Worm (Caenorhabditis elegans): Measurements from ENCODE around the gene zig-13.

Gene zig-13

DNA sequence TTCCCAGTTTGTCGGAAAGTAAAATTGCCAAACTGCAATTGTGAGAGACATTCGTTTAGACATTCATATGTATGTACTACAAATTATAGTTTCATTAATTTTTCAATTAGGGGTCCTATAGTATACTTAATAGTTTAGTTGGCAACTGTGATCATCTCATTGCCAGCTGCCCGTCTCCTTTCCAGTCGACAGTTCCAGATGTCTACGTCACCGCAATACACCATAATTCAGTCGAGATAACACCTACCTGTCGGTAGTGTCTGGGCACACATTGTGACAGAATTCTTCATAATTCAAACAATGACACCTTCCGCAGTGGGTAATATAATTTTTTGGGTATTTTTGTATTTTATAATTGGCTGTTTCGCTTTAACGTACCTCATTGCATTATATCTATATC lies 17.0 kb upstream of the zig-13 start, which contains the start of gene F40G9.19:
Gene F40G9.19 (plus strand): TSS at position 301 of the 400 bp plus-strand sequence.
- TF ChIP-seq tbx-11 (GFP tag; IDR thresholded peaks at IDR 0.05): no peak
- no peak for TF ChIP-seq ceh-13 (GFP tag; optimal IDR thresholded peaks at IDR 0.05)
- TF ChIP-seq tra-4 (tag; optimal IDR thresholded peaks at IDR 0.05): no peak
- no peak for TF ChIP-seq tbx-37 (GFP tag; conservative IDR thresholded peaks at IDR 0.05)
- TF ChIP-seq ceh-36 (tag; optimal IDR thresholded peaks at IDR 0.05): no peak
- TF ChIP-seq aly-1 (tag; optimal IDR thresholded peaks at IDR 0.05): no peak
- TF ChIP-seq pes-1 (GFP tag; IDR thresholded peaks at IDR 0.05): no peak
- TF ChIP-seq ama-1 (optimal IDR thresholded peaks at IDR 0.05): no peak
- TF ChIP-seq sea-1 (GFP tag; conservative IDR thresholded peaks at IDR 0.05): no peak
- no peak for TF ChIP-seq hnd-1 (tag; optimal IDR thresholded peaks at IDR 0.05)
- no peak for TF ChIP-seq hmbx-1 (tag; optimal IDR thresholded peaks at IDR 0.05)
- TF ChIP-seq F13C5.2 (tag; optimal IDR thresholded peaks at IDR 0.05): no peak
- TF ChIP-seq scrt-1 (GFP tag; IDR thresholded peaks at IDR 0.05): no peak
- no peak for TF ChIP-seq hmg-4 (GFP tag; optimal IDR thresholded peaks at IDR 0.05)
- TF ChIP-seq flt-1 (GFP tag; IDR thresholded peaks at IDR 0.05): no peak
- no peak for TF ChIP-seq B0310.2 (tag; optimal IDR thresholded peaks at IDR 0.05)
- TF ChIP-seq ets-7 (tag; optimal IDR thresholded peaks at IDR 0.05): no peak

DNA sequence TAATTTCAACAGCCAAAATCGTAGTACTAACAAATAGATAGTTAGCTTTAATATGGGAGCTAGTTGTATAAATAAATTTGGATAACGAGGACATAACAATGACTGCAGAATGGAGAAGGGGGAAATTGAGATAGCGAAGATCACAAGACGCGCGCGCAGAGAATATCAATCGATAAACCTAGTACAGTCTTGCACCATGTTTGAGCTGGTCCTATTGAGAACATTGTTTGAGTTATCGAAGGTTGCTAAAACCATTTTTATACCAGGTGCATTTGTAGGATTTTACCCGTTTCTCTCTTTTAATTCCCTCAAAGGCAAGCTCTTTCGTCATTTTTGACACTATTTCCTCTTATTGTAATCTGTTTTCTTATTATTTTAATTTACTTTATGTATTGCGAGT lies 15.1 kb upstream of the zig-13 start, which contains the start of the genes F40G9.9 and F40G9.12:
Gene F40G9.9 (minus strand): TSS at position 101 of the 400 bp plus-strand sequence.
Gene F40G9.12 (plus strand): TSS at position 231 of the 400 bp plus-strand sequence.
- TF ChIP-seq sea-1 (GFP tag; conservative IDR thresholded peaks at IDR 0.05) (no peak), ets-7 (tag; optimal IDR thresholded peaks at IDR 0.05) (no peak), tbx-11 (GFP tag; IDR thresholded peaks at IDR 0.05) (no peak), F13C5.2 (tag; optimal IDR thresholded peaks at IDR 0.05) (no peak), ceh-36 (tag; optimal IDR thresholded peaks at IDR 0.05) (no peak), hmg-4 (GFP tag; optimal IDR thresholded peaks at IDR 0.05) (no peak)

DNA sequence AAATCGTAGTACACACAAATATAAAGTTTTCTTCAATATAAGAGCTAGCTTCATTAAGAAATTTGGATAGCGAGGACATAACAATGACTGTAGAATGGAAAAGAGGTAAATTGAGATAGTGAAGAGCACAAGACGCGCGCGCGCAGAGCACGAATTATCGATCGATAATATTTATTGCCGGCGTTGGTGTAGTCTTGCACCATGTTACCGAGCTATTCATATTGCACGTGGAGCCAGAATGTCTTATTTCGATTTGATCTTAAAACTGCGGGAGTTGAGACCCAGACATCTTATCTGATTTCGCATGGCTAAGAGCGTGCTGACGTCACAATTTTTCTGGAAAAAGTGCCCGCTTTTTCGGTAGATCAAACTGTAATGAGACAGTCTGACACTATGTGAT lies 12.9 kb upstream of the zig-13 start, which contains the start of gene F40G9.18:
Gene F40G9.18 (minus strand): TSS at position 101 of the 400 bp plus-strand sequence.
- TF ChIP-seq ceh-13 (GFP tag; optimal IDR thresholded peaks at IDR 0.05) (no peak), ama-1 (optimal IDR thresholded peaks at IDR 0.05) (no peak), tbx-37 (GFP tag; conservative IDR thresholded peaks at IDR 0.05) (no peak), flt-1 (GFP tag; IDR thresholded peaks at IDR 0.05) (no peak), hnd-1 (tag; optimal IDR thresholded peaks at IDR 0.05) (no peak), sea-1 (GFP tag; conservative IDR thresholded peaks at IDR 0.05) (no peak), ets-7 (tag; optimal IDR thresholded peaks at IDR 0.05) (no peak), pes-1 (GFP tag; IDR thresholded peaks at IDR 0.05) (no peak), B0310.2 (tag; optimal IDR thresholded peaks at IDR 0.05) (no peak)

DNA sequence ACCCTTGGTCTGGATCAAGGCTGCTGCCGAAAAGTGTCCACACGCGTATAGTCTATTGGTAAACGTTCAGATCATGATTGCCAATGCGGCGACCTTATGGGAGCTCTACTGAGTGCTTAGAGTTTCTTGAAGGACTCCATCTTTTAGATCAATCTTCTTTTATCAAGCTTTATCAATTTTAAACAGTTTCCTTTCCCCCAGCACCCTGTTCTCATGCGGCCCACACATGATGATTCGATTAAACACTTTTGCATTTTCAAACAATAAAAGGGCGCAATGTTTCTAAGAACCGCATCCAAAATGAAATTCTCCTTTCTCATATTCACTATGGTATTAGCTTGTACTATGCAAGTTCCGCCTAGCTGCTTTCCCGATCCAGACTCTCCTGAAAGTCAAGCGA lies 8.8 kb upstream of the zig-13 start, which contains the start of gene F40G9.7:
Gene F40G9.7 (plus strand): TSS at position 301 of the 400 bp plus-strand sequence.
- TF ChIP-seq tbx-11 (GFP tag; IDR thresholded peaks at IDR 0.05) (no peak), scrt-1 (GFP tag; IDR thresholded peaks at IDR 0.05) (no peak)

DNA sequence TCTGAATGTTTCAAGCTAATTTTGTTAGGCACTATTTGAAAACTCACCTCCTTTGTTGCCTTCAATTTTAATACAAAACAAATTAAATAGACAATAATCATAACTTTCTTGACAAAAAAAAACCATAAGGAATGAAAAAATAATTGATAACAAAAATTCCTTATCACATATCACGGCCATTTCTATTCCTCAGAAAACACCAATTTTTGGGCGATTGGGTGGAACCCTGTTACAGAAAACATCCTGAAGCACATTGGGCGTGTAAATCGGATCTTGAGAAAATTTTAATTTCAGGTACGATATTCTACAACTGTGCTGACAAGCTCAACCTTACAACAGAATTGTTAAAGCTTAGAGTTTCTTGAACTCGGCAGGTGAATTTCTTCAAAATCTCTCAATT lies 8.2 kb upstream of the zig-13 start, which contains the start of gene F40G9.8:
Gene F40G9.8 (minus strand): TSS at position 101 of the 400 bp plus-strand sequence.
- TF ChIP-seq flt-1 (GFP tag; IDR thresholded peaks at IDR 0.05) (no peak), ceh-13 (GFP tag; optimal IDR thresholded peaks at IDR 0.05) (no peak), ceh-36 (tag; optimal IDR thresholded peaks at IDR 0.05) (no peak), hnd-1 (tag; optimal IDR thresholded peaks at IDR 0.05) (no peak), tra-4 (tag; optimal IDR thresholded peaks at IDR 0.05) (no peak), tbx-11 (GFP tag; IDR thresholded peaks at IDR 0.05) (no peak), B0310.2 (tag; optimal IDR thresholded peaks at IDR 0.05) (no peak), ets-7 (tag; optimal IDR thresholded peaks at IDR 0.05) (no peak), pes-1 (GFP tag; IDR thresholded peaks at IDR 0.05) (no peak), hmbx-1 (tag; optimal IDR thresholded peaks at IDR 0.05) (no peak), tbx-37 (GFP tag; conservative IDR thresholded peaks at IDR 0.05) (no peak), F13C5.2 (tag; optimal IDR thresholded peaks at IDR 0.05) (no peak), scrt-1 (GFP tag; IDR thresholded peaks at IDR 0.05) (no peak), sea-1 (GFP tag; conservative IDR thresholded peaks at IDR 0.05) (no peak), ama-1 (optimal IDR thresholded peaks at IDR 0.05) (no peak), aly-1 (tag; optimal IDR thresholded peaks at IDR 0.05) (no peak), hmg-4 (GFP tag; optimal IDR thresholded peaks at IDR 0.05) (no peak)

DNA sequence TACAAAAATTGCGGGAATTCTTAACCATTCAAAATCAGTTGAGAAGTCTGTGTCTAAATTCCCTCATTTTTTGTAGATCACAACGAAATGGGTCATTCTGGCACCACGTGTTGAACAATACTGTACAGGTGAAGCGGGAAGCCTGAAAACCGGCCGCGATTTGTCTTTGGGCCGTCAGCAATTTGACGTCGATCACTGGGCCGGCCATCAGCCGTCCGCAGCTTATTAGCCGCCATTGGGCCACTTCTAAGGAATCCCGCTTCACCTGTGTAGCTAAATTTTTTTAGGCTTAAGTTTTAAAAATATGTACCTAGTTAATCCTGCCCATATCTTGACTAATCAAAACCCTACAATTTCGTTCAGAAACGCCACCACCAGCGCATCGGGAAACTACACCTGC lies 3.1 kb upstream of the zig-13 start:
- no peak for TF ChIP-seq tra-4 (tag; optimal IDR thresholded peaks at IDR 0.05)
- no peak for TF ChIP-seq ets-7 (tag; optimal IDR thresholded peaks at IDR 0.05)
- TF ChIP-seq tbx-11 (GFP tag; IDR thresholded peaks at IDR 0.05): no peak
- TF ChIP-seq hnd-1 (tag; optimal IDR thresholded peaks at IDR 0.05): no peak
- no peak for TF ChIP-seq ceh-36 (tag; optimal IDR thresholded peaks at IDR 0.05)
- no peak for TF ChIP-seq F13C5.2 (tag; optimal IDR thresholded peaks at IDR 0.05)
- no peak for TF ChIP-seq hmbx-1 (tag; optimal IDR thresholded peaks at IDR 0.05)

DNA sequence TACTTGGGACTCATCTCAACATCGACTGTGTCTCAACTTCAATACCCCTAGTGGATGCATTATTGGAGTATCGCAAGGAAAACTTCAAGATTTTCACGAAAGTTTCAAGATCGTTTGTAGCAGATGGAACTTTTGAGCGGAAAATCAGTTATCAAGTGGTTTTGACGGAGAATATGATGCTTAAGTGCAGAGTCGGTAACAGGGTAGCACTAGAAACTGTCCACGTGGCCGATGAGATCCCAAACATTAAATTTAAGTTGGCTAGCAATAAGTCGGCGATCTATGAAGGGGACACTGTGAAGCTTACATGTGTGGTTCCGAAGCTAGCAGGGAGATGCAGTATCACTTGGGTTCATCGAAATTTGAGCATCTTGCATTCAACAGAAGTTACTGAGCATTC lies 2.6 kb upstream of the zig-13 start:
- TF ChIP-seq ets-7 (tag; optimal IDR thresholded peaks at IDR 0.05): no peak
- TF ChIP-seq flt-1 (GFP tag; IDR thresholded peaks at IDR 0.05): no peak
- TF ChIP-seq sea-1 (GFP tag; conservative IDR thresholded peaks at IDR 0.05): no peak
- TF ChIP-seq ceh-13 (GFP tag; optimal IDR thresholded peaks at IDR 0.05): no peak
- TF ChIP-seq pes-1 (GFP tag; IDR thresholded peaks at IDR 0.05): no peak
- no peak for TF ChIP-seq tra-4 (tag; optimal IDR thresholded peaks at IDR 0.05)
- no peak for TF ChIP-seq scrt-1 (GFP tag; IDR thresholded peaks at IDR 0.05)
- TF ChIP-seq hnd-1 (tag; optimal IDR thresholded peaks at IDR 0.05): no peak
- TF ChIP-seq aly-1 (tag; optimal IDR thresholded peaks at IDR 0.05): no peak
- no peak for TF ChIP-seq hmbx-1 (tag; optimal IDR thresholded peaks at IDR 0.05)

DNA sequence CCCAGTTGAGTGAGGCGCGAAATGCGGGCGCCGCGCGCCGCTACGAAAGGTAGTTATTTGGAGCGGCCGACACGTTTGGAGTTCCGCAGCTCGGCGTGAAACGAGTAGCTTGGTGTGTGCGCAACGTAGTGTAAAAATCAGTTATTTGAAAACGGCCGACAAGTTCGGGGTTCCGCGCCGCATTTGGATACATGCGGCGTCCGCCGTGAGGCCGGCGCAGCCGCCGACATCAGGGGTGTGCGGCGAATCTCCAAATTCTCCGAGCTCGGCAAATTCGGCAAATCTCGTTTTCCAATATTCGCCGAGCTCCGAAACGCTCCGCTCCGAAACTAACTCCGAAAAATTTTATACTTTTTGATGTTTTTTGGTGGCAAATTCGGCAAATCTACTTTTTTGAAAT lies 1.4 kb upstream of the zig-13 start:
- no peak for TF ChIP-seq hmbx-1 (tag; optimal IDR thresholded peaks at IDR 0.05)
- TF ChIP-seq ets-7 (tag; optimal IDR thresholded peaks at IDR 0.05): no peak
- TF ChIP-seq ama-1 (optimal IDR thresholded peaks at IDR 0.05): no peak
- TF ChIP-seq sea-1 (GFP tag; conservative IDR thresholded peaks at IDR 0.05): no peak
- no peak for TF ChIP-seq ceh-36 (tag; optimal IDR thresholded peaks at IDR 0.05)
- no peak for TF ChIP-seq tbx-11 (GFP tag; IDR thresholded peaks at IDR 0.05)
- no peak for TF ChIP-seq scrt-1 (GFP tag; IDR thresholded peaks at IDR 0.05)
- no peak for TF ChIP-seq tbx-37 (GFP tag; conservative IDR thresholded peaks at IDR 0.05)
- TF ChIP-seq flt-1 (GFP tag; IDR thresholded peaks at IDR 0.05): no peak
- TF ChIP-seq hmg-4 (GFP tag; optimal IDR thresholded peaks at IDR 0.05): no peak
- TF ChIP-seq B0310.2 (tag; optimal IDR thresholded peaks at IDR 0.05): no peak
- no peak for TF ChIP-seq hnd-1 (tag; optimal IDR thresholded peaks at IDR 0.05)
- no peak for TF ChIP-seq aly-1 (tag; optimal IDR thresholded peaks at IDR 0.05)
- no peak for TF ChIP-seq ceh-13 (GFP tag; optimal IDR thresholded peaks at IDR 0.05)
- TF ChIP-seq tra-4 (tag; optimal IDR thresholded peaks at IDR 0.05): no peak
- no peak for TF ChIP-seq pes-1 (GFP tag; IDR thresholded peaks at IDR 0.05)
- TF ChIP-seq F13C5.2 (tag; optimal IDR thresholded peaks at IDR 0.05): no peak

All from whole organism, early embryonic.